Fruit fly (Drosophila melanogaster) whole organism, adult: ENCODE data around the gene tll.

Experiments
- CG14711 ChIP-seq: fragments of 200-800 bp; sonication (Bioruptor generic); optimal IDR thresholded peaks from 2 replicates; lab custom pipeline; 2018; ENCODE audit warnings: missing biosample characterization, mild to moderate bottlenecking, missing genetic modification characterization, moderate library complexity
- CG33017 ChIP-seq: fragments of 200-800 bp; sonication (Bioruptor generic); optimal IDR thresholded peaks from 2 replicates; lab custom pipeline; 2018; ENCODE audit warnings: missing biosample characterization, mild to moderate bottlenecking, missing genetic modification characterization, moderate library complexity
- CG5204 ChIP-seq: fragments of 200-800 bp; sonication (Bioruptor generic); optimal IDR thresholded peaks from 2 replicates; lab custom pipeline; 2016; ENCODE audit warnings: missing biosample characterization, missing genetic modification characterization
- Crg-1 ChIP-seq: fragments of 200-800 bp; sonication (Bioruptor generic); optimal IDR thresholded peaks from 2 replicates; lab custom pipeline; 2016; ENCODE audit warnings: missing biosample characterization, missing genetic modification characterization
- Hr96 ChIP-seq: fragments of 200-800 bp; sonication (Bioruptor generic); optimal IDR thresholded peaks from 2 replicates; lab custom pipeline; 2016; ENCODE audit warnings: missing biosample characterization, missing genetic modification characterization
- kay ChIP-seq: fragments of 200-800 bp; sonication (Bioruptor generic); peaks from one replicate; lab custom pipeline; 2016; ENCODE audit warnings: missing biosample characterization, missing genetic modification characterization, borderline replicate concordance
- ovo ChIP-seq: fragments of 200-800 bp; sonication (Bioruptor generic); optimal IDR thresholded peaks from 2 replicates; lab custom pipeline; 2016; ENCODE audit warnings: missing biosample characterization, missing genetic modification characterization
- tj ChIP-seq: fragments of 200-800 bp; sonication (Bioruptor generic); optimal IDR thresholded peaks from 3 replicates; lab custom pipeline; 2017; ENCODE audit warnings: missing biosample characterization, mild to moderate bottlenecking, missing genetic modification characterization, moderate library complexity
- toe ChIP-seq: fragments of 200-800 bp; sonication (Bioruptor generic); optimal IDR thresholded peaks from 2 replicates; lab custom pipeline; 2016; ENCODE audit warnings: missing biosample characterization, missing genetic modification characterization

dm6 chr3R:30811300-30812022, 40.7 kb upstream of the tll start:
- TF ChIP-seq kay (GFP tag; lab: Kevin White, UChicago) (peak; percentile 88), Hr96 (GFP tag; lab: Kevin White, UChicago) (no peak), tj (GFP tag; lab: Kevin White, UChicago) (peak; percentile 51), ovo (no peak), CG5204 (no peak), CG33017 (tag; lab: Kevin White, UChicago) (no peak), toe (GFP tag; lab: Kevin White, UChicago) (no peak), CG14711 (tag; lab: Kevin White, UChicago) (no peak), Crg-1 (no peak)
